Worm (Caenorhabditis elegans) whole organism, L4 larva: ENCODE measurements around the gene asp-18.

Source experiments
- F26F4.8 ChIP-seq: fragments of 200-800 bp; sonication (Bioruptor generic); conservative IDR thresholded peaks from 2 replicates; pipeline ENCODE4 v1.3.6; 2022; ENCODE audit warnings: missing genetic modification characterization, missing compliant biosample characterization
- F44E2.7 ChIP-seq: fragments of 200-800 bp; sonication (Bioruptor generic); IDR thresholded peaks from 2 replicates; pipeline ENCODE4 v2.1.2; 2022; ENCODE audit warnings: missing genetic modification characterization, missing compliant biosample characterization
- R02D3.7 ChIP-seq: fragments of 150-350 bp; sonication (generic microtip); optimal IDR thresholded peaks from 3 replicates; lab custom pipeline; 2014; ENCODE audit warnings: missing biosample characterization, missing genetic modification characterization
- Y5F2A.4 ChIP-seq: fragments of 200-800 bp; sonication (Bioruptor generic); optimal IDR thresholded peaks from 2 replicates; lab custom pipeline; 2018; ENCODE audit warnings: mild to moderate bottlenecking, missing genetic modification characterization, missing compliant biosample characterization
- Y75B8A.6 ChIP-seq: fragments of 200-800 bp; sonication (Bioruptor generic); IDR thresholded peaks from 2 replicates; pipeline ENCODE4 v1.3.6; 2022; ENCODE audit warnings: missing genetic modification reagents, missing genetic modification characterization, missing compliant biosample characterization
- ZK337.2 ChIP-seq: fragments of 200-800 bp; sonication (Bioruptor generic); IDR thresholded peaks from 2 replicates; pipeline ENCODE4 v1.3.6; 2022; ENCODE audit warnings: missing genetic modification reagents, missing genetic modification characterization, missing compliant biosample characterization
- ZK546.5 ChIP-seq, 2 experiments: sonication (generic microtip); optimal IDR thresholded peaks; 2 replicates each; lab custom pipeline; 2017; ENCODE audit warnings: missing biosample characterization in 2 of 2, missing genetic modification characterization in 2 of 2
- aha-1 ChIP-seq: fragments of 150-350 bp; peaks from one replicate; lab custom pipeline; 2014; ENCODE audit warnings: missing biosample characterization, missing genetic modification characterization
- aly-2 ChIP-seq: sonication (generic microtip); optimal IDR thresholded peaks from 2 replicates; lab custom pipeline; 2018; ENCODE audit warnings: missing biosample characterization, missing genetic modification characterization
- ama-1 ChIP-seq: fragments of 150-350 bp; optimal IDR thresholded peaks from 2 replicates; lab custom pipeline; 2014; ENCODE audit warnings: inconsistent platforms, mixed read lengths
- arid-1 ChIP-seq: fragments of 200-800 bp; sonication (Bioruptor generic); conservative IDR thresholded peaks from 2 replicates; pipeline ENCODE4 v1.3.6; 2022; ENCODE audit warnings: missing genetic modification reagents, missing genetic modification characterization, missing compliant biosample characterization
- ceh-20 ChIP-seq: fragments of 200-800 bp; sonication (Bioruptor generic); IDR thresholded peaks from 2 replicates; pipeline ENCODE4 v1.3.6; 2022; ENCODE audit warnings: missing genetic modification reagents, missing genetic modification characterization, missing compliant biosample characterization
- ceh-28 ChIP-seq: fragments of 150-350 bp; optimal IDR thresholded peaks from 2 replicates; lab custom pipeline; 2014; ENCODE audit warnings: missing biosample characterization, missing genetic modification reagents, missing genetic modification characterization
- ceh-32 ChIP-seq: sonication (generic microtip); optimal IDR thresholded peaks from 2 replicates; lab custom pipeline; 2016; ENCODE audit warnings: mild to moderate bottlenecking, missing genetic modification characterization, missing compliant biosample characterization; ENCODE audit not compliant: poor library complexity
- daf-12 ChIP-seq: fragments of 150-350 bp; optimal IDR thresholded peaks from 2 replicates; lab custom pipeline; 2014; ENCODE audit warnings: missing biosample characterization, missing genetic modification reagents, missing genetic modification characterization
- daf-19 ChIP-seq: fragments of 200-800 bp; sonication (Bioruptor generic); conservative IDR thresholded peaks from 2 replicates; pipeline ENCODE4 v1.3.6; 2022; ENCODE audit warnings: missing genetic modification characterization, missing compliant biosample characterization
- daf-8 ChIP-seq: fragments of 200-800 bp; sonication (Bioruptor generic); IDR thresholded peaks from 2 replicates; pipeline ENCODE4 v1.3.6; 2022; ENCODE audit warnings: missing genetic modification characterization, missing compliant biosample characterization
- dmd-6 ChIP-seq: fragments of 200-800 bp; sonication (Bioruptor generic); IDR thresholded peaks from 2 replicates; pipeline ENCODE4 v1.3.6; 2022; ENCODE audit warnings: missing genetic modification reagents, missing genetic modification characterization, missing compliant biosample characterization
- dmd-9 ChIP-seq: fragments of 200-800 bp; sonication (Bioruptor generic); IDR thresholded peaks from 2 replicates; pipeline ENCODE4 v1.3.6; 2022; ENCODE audit warnings: missing genetic modification reagents, missing genetic modification characterization, missing compliant biosample characterization
- duxl-1 ChIP-seq: sonication (generic microtip); optimal IDR thresholded peaks from 2 replicates; lab custom pipeline; 2016; ENCODE audit warnings: mild to moderate bottlenecking, missing genetic modification characterization, moderate library complexity, missing compliant biosample characterization; ENCODE audit not compliant: poor library complexity
- egl-27 ChIP-seq: sonication (generic microtip); optimal IDR thresholded peaks from 3 replicates; lab custom pipeline; 2017; ENCODE audit warnings: missing biosample characterization, missing genetic modification reagents, missing genetic modification characterization
- egl-43 ChIP-seq: fragments of 200-800 bp; sonication (Bioruptor generic); IDR thresholded peaks from 2 replicates; pipeline ENCODE4 v1.3.6; 2022; ENCODE audit warnings: missing genetic modification reagents, missing genetic modification characterization, missing compliant biosample characterization
- gei-8 ChIP-seq: fragments of 200-800 bp; sonication (Bioruptor generic); optimal IDR thresholded peaks from 2 replicates; lab custom pipeline; 2018; ENCODE audit warnings: mild to moderate bottlenecking, missing genetic modification characterization, missing compliant biosample characterization
- hif-1 ChIP-seq, 2 experiments: sonication (generic microtip); optimal IDR thresholded peaks; 2 replicates each; lab custom pipeline; 2016 to 2017; ENCODE audit warnings: missing compliant biosample characterization in 2 of 2, missing genetic modification characterization in 2 of 2, missing genetic modification reagents in 2 of 2, missing genotype in 2 of 2, mild to moderate bottlenecking in 1 of 2
- jun-1 ChIP-seq: fragments of 150-350 bp; optimal IDR thresholded peaks from 2 replicates; lab custom pipeline; 2014; ENCODE audit warnings: missing biosample characterization, missing genetic modification reagents, missing genetic modification characterization
- lin-1 ChIP-seq: fragments of 200-800 bp; sonication (Bioruptor generic); IDR thresholded peaks from 2 replicates; pipeline ENCODE4 v1.3.6; 2022; ENCODE audit warnings: missing genetic modification reagents, missing genetic modification characterization, missing compliant biosample characterization
- lin-13 ChIP-seq: fragments of 150-350 bp; optimal IDR thresholded peaks from 2 replicates; lab custom pipeline; 2014; ENCODE audit warnings: missing biosample characterization, missing genetic modification reagents, missing genetic modification characterization
- lin-29 ChIP-seq: fragments of 200-800 bp; sonication (Bioruptor generic); IDR thresholded peaks from 2 replicates; pipeline ENCODE4 v1.3.6; 2022; ENCODE audit warnings: missing genetic modification reagents, missing genetic modification characterization, missing compliant biosample characterization
- lin-38 ChIP-seq: fragments of 200-800 bp; sonication (Bioruptor generic); IDR thresholded peaks from 2 replicates; pipeline ENCODE4 v1.3.6; 2022; ENCODE audit warnings: missing genetic modification reagents, missing genetic modification characterization, missing compliant biosample characterization
- lir-3 ChIP-seq: sonication (generic microtip); optimal IDR thresholded peaks from 2 replicates; lab custom pipeline; 2016; ENCODE audit warnings: mild to moderate bottlenecking, missing genetic modification characterization, missing compliant biosample characterization
- madf-5 ChIP-seq, 2 experiments: fragments of 200-800 bp; sonication (Bioruptor generic); IDR thresholded peaks; 2 replicates each; pipeline ENCODE4 v1.3.6; 2022; ENCODE audit warnings: missing compliant biosample characterization in 2 of 2, missing genetic modification characterization in 2 of 2
- madf-9 ChIP-seq: fragments of 200-800 bp; sonication (Bioruptor generic); conservative IDR thresholded peaks from 2 replicates; pipeline ENCODE4 v1.3.6; 2022; ENCODE audit warnings: missing genetic modification reagents, missing genetic modification characterization, missing compliant biosample characterization
- mdt-29 ChIP-seq: fragments of 200-800 bp; sonication (Bioruptor generic); IDR thresholded peaks from 2 replicates; pipeline ENCODE4 v1.3.6; 2022; ENCODE audit warnings: missing genetic modification reagents, missing genetic modification characterization, missing compliant biosample characterization
- mep-1 ChIP-seq: fragments of 150-350 bp; sonication (generic microtip); optimal IDR thresholded peaks from 3 replicates; lab custom pipeline; 2014; ENCODE audit warnings: missing biosample characterization, missing genetic modification characterization
- mxl-3 ChIP-seq: fragments of 200-800 bp; sonication (Bioruptor generic); optimal IDR thresholded peaks from 2 replicates; lab custom pipeline; 2018; ENCODE audit warnings: mild to moderate bottlenecking, missing genetic modification characterization, missing compliant biosample characterization
- nhr-102 ChIP-seq: sonication (generic microtip); optimal IDR thresholded peaks from 2 replicates; lab custom pipeline; 2016; ENCODE audit warnings: mild to moderate bottlenecking, missing genetic modification characterization, moderate library complexity, missing compliant biosample characterization
- nhr-11 ChIP-seq: fragments of 150-350 bp; optimal IDR thresholded peaks from 2 replicates; lab custom pipeline; 2014; ENCODE audit warnings: missing biosample characterization, missing genetic modification characterization
- nhr-237 ChIP-seq: sonication (generic microtip); optimal IDR thresholded peaks from 2 replicates; lab custom pipeline; 2017; ENCODE audit warnings: missing biosample characterization, missing genetic modification characterization
- nhr-28 ChIP-seq: fragments of 150-350 bp; optimal IDR thresholded peaks from 2 replicates; lab custom pipeline; 2014; ENCODE audit warnings: missing biosample characterization, missing genetic modification characterization
- nhr-6 ChIP-seq: fragments of 150-350 bp; optimal IDR thresholded peaks from 2 replicates; lab custom pipeline; 2014; ENCODE audit warnings: missing biosample characterization, missing genetic modification characterization
- rbr-2 ChIP-seq: sonication (generic microtip); optimal IDR thresholded peaks from 2 replicates; lab custom pipeline; 2016; ENCODE audit warnings: missing genotype, missing genetic modification characterization, missing compliant biosample characterization
- saeg-2 ChIP-seq: fragments of 200-800 bp; sonication (Bioruptor generic); IDR thresholded peaks from 2 replicates; pipeline ENCODE4 v1.3.6; 2022; ENCODE audit warnings: missing genetic modification reagents, missing genetic modification characterization, missing compliant biosample characterization
- sdz-12 ChIP-seq: fragments of 200-800 bp; sonication (Bioruptor generic); optimal IDR thresholded peaks from 2 replicates; lab custom pipeline; 2018; ENCODE audit warnings: mild to moderate bottlenecking, missing genetic modification characterization, missing compliant biosample characterization
- set-16 ChIP-seq: fragments of 200-800 bp; sonication (Bioruptor generic); IDR thresholded peaks from 2 replicates; pipeline ENCODE4 v1.3.6; 2022; ENCODE audit warnings: missing genetic modification reagents, missing genetic modification characterization, missing compliant biosample characterization
- skn-1 ChIP-seq: fragments of 150-350 bp; optimal IDR thresholded peaks from 2 replicates; lab custom pipeline; 2014; ENCODE audit warnings: missing biosample characterization, missing genetic modification characterization
- snpc-4 ChIP-seq: fragments of 150-350 bp; optimal IDR thresholded peaks from 2 replicates; lab custom pipeline; 2014; ENCODE audit warnings: missing biosample characterization, missing genetic modification characterization
- spr-1 ChIP-seq: sonication (generic microtip); optimal IDR thresholded peaks from 2 replicates; lab custom pipeline; 2016; ENCODE audit warnings: mild to moderate bottlenecking, missing genetic modification characterization, missing compliant biosample characterization
- unc-130 ChIP-seq: sonication (generic microtip); optimal IDR thresholded peaks from 2 replicates; lab custom pipeline; 2016; ENCODE audit warnings: missing genetic modification reagents, missing genetic modification characterization, missing compliant biosample characterization
- zfp-2 ChIP-seq: sonication (generic microtip); optimal IDR thresholded peaks from 2 replicates; lab custom pipeline; 2016; ENCODE audit warnings: mild to moderate bottlenecking, missing genetic modification characterization, missing compliant biosample characterization
- zfp-3 ChIP-seq: fragments of 200-800 bp; sonication (Bioruptor generic); conservative IDR thresholded peaks from 2 replicates; pipeline ENCODE4 v1.3.6; 2022; ENCODE audit warnings: missing genetic modification reagents, missing genetic modification characterization, missing compliant biosample characterization
- zip-2 ChIP-seq: fragments of 150-350 bp; optimal IDR thresholded peaks from 2 replicates; lab custom pipeline; 2014; ENCODE audit warnings: missing biosample characterization, missing genetic modification characterization
- ztf-11 ChIP-seq: fragments of 150-350 bp; optimal IDR thresholded peaks from 2 replicates; lab custom pipeline; 2014; ENCODE audit warnings: missing biosample characterization, missing genetic modification characterization
- ztf-7 ChIP-seq: fragments of 150-350 bp; optimal IDR thresholded peaks from 2 replicates; lab custom pipeline; 2014; ENCODE audit warnings: missing biosample characterization, missing genetic modification characterization

The asp-18 gene

DNA sequence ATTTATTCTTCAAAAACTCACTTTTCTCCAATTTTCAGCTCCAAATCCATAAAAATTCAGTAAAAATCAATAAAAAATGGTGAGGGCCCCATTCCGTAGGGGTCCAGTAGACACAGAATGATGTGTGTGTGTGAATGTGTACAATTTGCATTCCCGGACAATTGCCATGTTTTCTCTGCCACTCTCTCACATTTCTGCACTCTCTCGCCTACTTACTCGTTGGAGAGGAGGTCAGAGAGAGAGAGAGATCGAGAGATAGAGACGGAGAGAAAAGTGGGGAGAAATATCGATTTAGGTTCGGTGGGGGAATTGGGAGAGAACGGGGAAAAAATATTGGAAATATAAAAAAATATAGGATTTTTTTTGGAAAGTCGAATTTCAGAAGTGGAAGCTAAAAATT is 7.9 kb downstream of the asp-18 start (continued):
- TF ChIP-seq madf-9 (GFP tag; lab: Robert Waterston, UW), result no peak
- no peak for TF ChIP-seq ceh-32
- no peak for TF ChIP-seq lir-3 (tag; lab: Kevin White, UChicago)
- no peak for TF ChIP-seq aly-2 (tag; lab: Kevin White, UChicago)
- TF ChIP-seq hif-1 (tag; optimal IDR thresholded peaks at IDR 0.05; lab: Kevin White, UChicago), result peak in 1 of 2 experiments; percentile 19
- TF ChIP-seq duxl-1 (tag; lab: Kevin White, UChicago), result peak; percentile 99
- no peak for TF ChIP-seq gei-8 (GFP tag; lab: Kevin White, UChicago)
- no peak for TF ChIP-seq mdt-29 (GFP tag; lab: Robert Waterston, UW)
- TF ChIP-seq jun-1 (tag; lab: Kevin White, UChicago), result peak; percentile 28
- TF ChIP-seq daf-8, result no peak
- TF ChIP-seq nhr-6, result peak; percentile 95
- no peak for TF ChIP-seq daf-12 (tag; lab: Kevin White, UChicago)
- TF ChIP-seq nhr-28 (tag; lab: Kevin White, UChicago), result peak; percentile 69
- TF ChIP-seq lin-1 (GFP tag; lab: Robert Waterston, UW), result no peak
- TF ChIP-seq lin-38 (GFP tag; lab: Robert Waterston, UW), result no peak; the same call in none of the 2 replicates
- no peak for TF ChIP-seq nhr-102
- peak; percentile 54 for TF ChIP-seq nhr-11 (tag; lab: Kevin White, UChicago)
- peak; percentile 81 for TF ChIP-seq ceh-28 (tag; lab: Kevin White, UChicago)
- TF ChIP-seq dmd-9 (GFP tag; lab: Robert Waterston, UW), result no peak
- peak; percentile 82 for TF ChIP-seq mep-1 (tag; lab: Kevin White, UChicago)
- no peak for TF ChIP-seq zfp-3 (GFP tag; lab: Robert Waterston, UW)
- TF ChIP-seq spr-1 (tag; lab: Kevin White, UChicago), result no peak
- TF ChIP-seq snpc-4 (tag; lab: Kevin White, UChicago), result peak; percentile 47
- TF ChIP-seq lin-13, result peak; percentile 64
- TF ChIP-seq dmd-6 (GFP tag; lab: Robert Waterston, UW), result no peak
- no peak for TF ChIP-seq ztf-11 (tag; lab: Kevin White, UChicago)
- no peak for TF ChIP-seq Y5F2A.4 (GFP tag; lab: Kevin White, UChicago)
- peak; percentile 86 for TF ChIP-seq rbr-2 (tag; lab: Kevin White, UChicago)
- no peak for TF ChIP-seq ZK337.2 (GFP tag; lab: Robert Waterston, UW)
- TF ChIP-seq ztf-7, result no peak
- no peak for TF ChIP-seq F26F4.8
- TF ChIP-seq R02D3.7 (tag; lab: Kevin White, UChicago), result no peak
- TF ChIP-seq mxl-3 (GFP tag; lab: Kevin White, UChicago), result no peak
- no peak for TF ChIP-seq F44E2.7 (GFP tag; lab: Robert Waterston, UW)
- no peak for TF ChIP-seq ceh-20 (GFP tag; lab: Robert Waterston, UW)
- TF ChIP-seq madf-5 (GFP tag; IDR thresholded peaks at IDR 0.05; lab: Robert Waterston, UW), result no peak
- TF ChIP-seq zfp-2 (tag; lab: Kevin White, UChicago), result no peak
- TF ChIP-seq lin-29 (GFP tag; lab: Robert Waterston, UW), result no peak; the same call in none of the 2 replicates
- TF ChIP-seq set-16 (GFP tag; lab: Robert Waterston, UW), result no peak
- TF ChIP-seq egl-43 (GFP tag; lab: Robert Waterston, UW), result no peak
- no peak for TF ChIP-seq zip-2 (tag; lab: Kevin White, UChicago)
- TF ChIP-seq skn-1 (tag; lab: Kevin White, UChicago), result no peak
- no peak for TF ChIP-seq arid-1 (GFP tag; lab: Robert Waterston, UW)
- TF ChIP-seq daf-19, result no peak
- no peak for TF ChIP-seq ama-1 (lab: Kevin White, UChicago)
- no peak for TF ChIP-seq ZK546.5 (tag; optimal IDR thresholded peaks at IDR 0.05; lab: Kevin White, UChicago)
- no peak for TF ChIP-seq saeg-2
- TF ChIP-seq nhr-237 (tag; lab: Kevin White, UChicago), result no peak
- TF ChIP-seq aha-1, result peak; percentile 97
- no peak for TF ChIP-seq egl-27 (tag; lab: Kevin White, UChicago)
- TF ChIP-seq Y75B8A.6 (GFP tag; lab: Robert Waterston, UW), result no peak
- no peak for TF ChIP-seq sdz-12
- no peak for TF ChIP-seq unc-130
